Fruit fly (Drosophila melanogaster): Measurements from ENCODE around the gene Mco3.

DNA sequence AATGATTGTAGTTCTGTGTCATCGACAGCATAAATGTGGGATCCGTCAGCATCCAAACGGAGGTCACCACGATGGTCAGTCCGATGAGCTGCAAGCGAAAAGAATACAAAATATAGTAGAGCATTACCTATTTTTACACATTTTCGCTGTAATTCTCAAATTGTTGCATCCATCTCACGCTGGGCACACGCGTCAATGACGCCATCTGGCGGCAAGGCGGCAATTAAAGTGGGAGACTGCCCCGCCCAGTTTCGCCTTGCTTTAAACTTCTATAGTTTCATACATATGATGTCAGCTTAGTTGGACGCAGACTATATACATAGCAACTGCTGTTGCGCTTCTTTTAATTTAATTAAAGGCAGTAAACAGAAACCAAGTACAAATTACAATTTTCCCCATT lies 20.6 kb upstream of the Mco3 start:
- TF ChIP-seq CG7101 (tag; optimal IDR thresholded peaks at IDR 0.05): no peak
- TF ChIP-seq Mnt (GFP tag; optimal IDR thresholded peaks at IDR 0.05): no peak
- TF ChIP-seq kay (GFP tag; ENCODE audit: borderline replicate concordance): no peak
- TF ChIP-seq CG7045 (GFP tag; optimal IDR thresholded peaks at IDR 0.05): no peak
- TF ChIP-seq cic (GFP tag; optimal IDR thresholded peaks at IDR 0.05): no peak
- TF ChIP-seq toe (GFP tag; optimal IDR thresholded peaks at IDR 0.05): no peak
- TF ChIP-seq pad (GFP tag; optimal IDR thresholded peaks at IDR 0.05): no peak
- TF ChIP-seq tj (GFP tag; optimal IDR thresholded peaks at IDR 0.05): no peak
- no peak for TF ChIP-seq ovo (GFP tag; optimal IDR thresholded peaks at IDR 0.05)
- TF ChIP-seq CG14711 (tag; optimal IDR thresholded peaks at IDR 0.05): no peak
- no peak for TF ChIP-seq cnc (optimal IDR thresholded peaks at IDR 0.05)
